Worm (Caenorhabditis elegans) whole organism, L1 larva: Measurements from ENCODE around the gene dpy-2.

ENCODE experiments used
- lin-39 ChIP-seq: fragments of 150-350 bp; optimal IDR thresholded peaks from 2 replicates; lab custom pipeline; 2014; ENCODE audit warnings: missing biosample characterization, missing genetic modification reagents, missing genetic modification characterization
- ztf-11 ChIP-seq, 2 experiments: sonication (generic microtip); optimal IDR thresholded peaks; 2 replicates each; lab custom pipeline; 2016 to 2017; ENCODE audit warnings: missing genetic modification characterization in 2 of 2, missing biosample characterization in 1 of 2, missing compliant biosample characterization in 1 of 2

DNA sequence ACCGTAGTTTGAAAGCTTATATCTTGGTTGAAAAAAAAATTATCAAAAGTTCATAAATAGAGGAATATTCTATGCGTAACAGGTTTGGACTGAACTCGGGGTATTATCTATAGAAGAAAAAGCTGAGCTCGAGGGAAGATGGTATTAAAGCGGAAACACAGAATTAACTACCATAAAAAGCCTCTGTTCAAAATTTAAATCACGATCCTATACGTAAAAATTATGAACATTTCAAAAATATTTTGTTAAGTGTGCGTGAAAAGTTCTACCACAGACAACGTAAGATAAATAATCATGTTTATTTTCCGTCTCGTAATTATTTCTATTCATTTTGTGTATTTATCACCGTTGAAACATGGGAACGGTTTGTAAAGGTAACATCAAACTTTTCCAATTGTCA is 32.3 kb downstream of the dpy-2 start, which contains the start of gene F41G3.5:
- TF ChIP-seq lin-39 (tag; lab: Kevin White, UChicago) (no peak), ztf-11 (tag; optimal IDR thresholded peaks at IDR 0.05; lab: Kevin White, UChicago) (no peak)
